Worm (Caenorhabditis elegans) whole organism, L4 larva: ENCODE measurements around the gene srh-268.

Experiments used
- F37D6.2 ChIP-seq: sonication (generic microtip); optimal IDR thresholded peaks from 2 replicates; lab custom pipeline; 2016; ENCODE audit warnings: mild to moderate bottlenecking, missing genetic modification characterization, missing compliant biosample characterization
- T26A8.4 ChIP-seq: fragments of 200-800 bp; sonication (Bioruptor generic); IDR thresholded peaks from 2 replicates; pipeline ENCODE4 v1.3.6; 2022; ENCODE audit warnings: missing genetic modification characterization, missing compliant biosample characterization
- ceh-62 ChIP-seq: sonication (generic microtip); optimal IDR thresholded peaks from 2 replicates; lab custom pipeline; 2017; ENCODE audit warnings: missing biosample characterization, missing genetic modification characterization
- fos-1 ChIP-seq: fragments of 150-350 bp; optimal IDR thresholded peaks from 2 replicates; lab custom pipeline; 2014; ENCODE audit warnings: missing biosample characterization, missing genetic modification characterization
- gei-8 ChIP-seq: fragments of 200-800 bp; sonication (Bioruptor generic); optimal IDR thresholded peaks from 2 replicates; lab custom pipeline; 2018; ENCODE audit warnings: mild to moderate bottlenecking, missing genetic modification characterization, missing compliant biosample characterization
- lin-13 ChIP-seq: fragments of 150-350 bp; optimal IDR thresholded peaks from 2 replicates; lab custom pipeline; 2014; ENCODE audit warnings: missing biosample characterization, missing genetic modification reagents, missing genetic modification characterization
- lin-15B ChIP-seq: fragments of 150-350 bp; sonication (generic microtip); optimal IDR thresholded peaks from 3 replicates; lab custom pipeline; 2014; ENCODE audit warnings: missing biosample characterization, missing genetic modification characterization
- madf-5 ChIP-seq, 2 experiments: fragments of 200-800 bp; sonication (Bioruptor generic); IDR thresholded peaks; 2 replicates each; pipeline ENCODE4 v1.3.6; 2022; ENCODE audit warnings: missing compliant biosample characterization in 2 of 2, missing genetic modification characterization in 2 of 2
- mdl-1 ChIP-seq, 2 experiments: fragments of 150-350 bp in 1 of 2; sonication (generic microtip) in 1 of 2; optimal IDR thresholded peaks; 2 replicates each; lab custom pipeline; 2014 to 2017; ENCODE audit warnings: missing biosample characterization in 2 of 2, missing genetic modification characterization in 2 of 2
- mep-1 ChIP-seq: fragments of 150-350 bp; sonication (generic microtip); optimal IDR thresholded peaks from 3 replicates; lab custom pipeline; 2014; ENCODE audit warnings: missing biosample characterization, missing genetic modification characterization
- nhr-11 ChIP-seq: fragments of 150-350 bp; optimal IDR thresholded peaks from 2 replicates; lab custom pipeline; 2014; ENCODE audit warnings: missing biosample characterization, missing genetic modification characterization
- unc-130 ChIP-seq: sonication (generic microtip); optimal IDR thresholded peaks from 2 replicates; lab custom pipeline; 2016; ENCODE audit warnings: missing genetic modification reagents, missing genetic modification characterization, missing compliant biosample characterization

- no peak for TF ChIP-seq nhr-11 (tag; lab: Kevin White, UChicago)
- TF ChIP-seq madf-5 (GFP tag; IDR thresholded peaks at IDR 0.05; lab: Robert Waterston, UW), result no peak
- no peak for TF ChIP-seq F37D6.2 (tag; lab: Kevin White, UChicago)
- TF ChIP-seq gei-8 (GFP tag; lab: Kevin White, UChicago), result no peak
- no peak for TF ChIP-seq lin-15B (tag; lab: Kevin White, UChicago)
- TF ChIP-seq fos-1, result no peak
- TF ChIP-seq lin-13 (GFP tag; lab: Kevin White, UChicago), result no peak
- no peak for TF ChIP-seq mdl-1 (tag; optimal IDR thresholded peaks at IDR 0.05; lab: Kevin White, UChicago)
- TF ChIP-seq ceh-62 (tag; lab: Kevin White, UChicago), result no peak
- no peak for TF ChIP-seq mep-1 (tag; lab: Kevin White, UChicago)
- no peak for TF ChIP-seq unc-130 (GFP tag; lab: Kevin White, UChicago)
- TF ChIP-seq T26A8.4, result no peak
Measured at ce11 chrV:7523392-7523791, 15.7 kb upstream of the srh-268 start, which contains the start of gene C54F6.6.
